Fruit fly (Drosophila melanogaster): ENCODE measurements around the gene CG46320.

The CG46320 gene

dm6 chr3L:5654403-5654883 is 9.5 kb upstream of the CG46320 start, which contains the start of gene lin-28:
Gene lin-28, plus strand, starts transcription at chr3L:5654681.
- TF ChIP-seq psq (optimal IDR thresholded peaks at IDR 0.05) (no peak), ttk (optimal IDR thresholded peaks at IDR 0.05) (no peak), Myc (optimal IDR thresholded peaks at IDR 0.05) (no peak), Sin3A (optimal IDR thresholded peaks at IDR 0.05) (no peak), h (optimal IDR thresholded peaks at IDR 0.05) (no peak), insv (optimal IDR thresholded peaks at IDR 0.05) (no peak)

DNA sequence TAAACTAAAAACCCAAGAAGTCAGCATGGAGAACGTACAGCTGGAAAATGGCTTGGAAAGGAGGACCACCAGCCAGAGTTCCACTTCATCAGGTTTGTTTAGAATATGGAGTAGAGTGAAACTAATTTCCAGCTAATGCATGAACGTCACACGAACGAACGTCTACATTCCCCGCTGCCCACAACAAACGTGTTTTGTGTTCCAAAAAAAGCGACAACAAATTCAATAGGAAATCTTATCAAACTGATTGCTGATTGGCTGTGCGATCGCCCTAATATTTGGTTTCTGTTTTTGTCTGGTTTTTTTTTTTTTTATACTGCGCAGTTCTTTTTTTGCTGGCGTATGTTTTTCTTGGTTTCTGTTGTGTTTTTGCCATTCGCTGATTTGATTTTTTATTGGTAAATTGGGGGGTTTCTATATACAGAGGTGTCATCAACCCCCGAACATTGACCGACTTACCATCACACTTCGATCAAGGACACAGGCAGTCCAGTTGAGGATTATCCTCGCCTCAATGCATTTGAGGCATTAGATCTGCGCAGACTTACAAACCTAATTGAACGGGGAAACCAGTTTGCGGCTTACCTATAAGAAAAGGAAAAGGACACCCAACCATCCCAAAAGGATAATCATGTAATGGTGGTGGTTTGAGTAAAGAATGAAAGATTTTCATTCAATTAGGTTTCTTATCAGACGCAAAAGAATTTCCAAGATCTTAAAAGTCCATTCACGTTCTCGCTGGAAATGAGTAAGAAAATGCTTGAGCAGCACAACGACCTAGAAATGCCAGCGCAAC is 8.8 kb upstream of the CG46320 start:
- TF ChIP-seq psq (optimal IDR thresholded peaks at IDR 0.05) (no peak), Myc (optimal IDR thresholded peaks at IDR 0.05) (no peak), ttk (optimal IDR thresholded peaks at IDR 0.05) (no peak), insv (optimal IDR thresholded peaks at IDR 0.05) (no peak)

dm6 chr3L:5655751-5656276 is 8.1 kb upstream of the CG46320 start:
- TF ChIP-seq h (optimal IDR thresholded peaks at IDR 0.05) (no peak), Myc (optimal IDR thresholded peaks at IDR 0.05) (no peak), insv (optimal IDR thresholded peaks at IDR 0.05) (no peak), psq (optimal IDR thresholded peaks at IDR 0.05) (no peak), Sin3A (optimal IDR thresholded peaks at IDR 0.05) (no peak), ttk (optimal IDR thresholded peaks at IDR 0.05) (no peak)

- TF ChIP-seq Myc (optimal IDR thresholded peaks at IDR 0.05) (no peak), Sin3A (optimal IDR thresholded peaks at IDR 0.05) (no peak), psq (optimal IDR thresholded peaks at IDR 0.05) (no peak), insv (optimal IDR thresholded peaks at IDR 0.05) (no peak), ttk (optimal IDR thresholded peaks at IDR 0.05) (no peak)
These were observed 6.5 kb upstream of the CG46320 start, which contains the start of gene sif for dm6 chr3L:5657221-5657963. Gene sif, plus strand, starts transcription at chr3L:5657913.

- TF ChIP-seq h (optimal IDR thresholded peaks at IDR 0.05) (no peak), insv (optimal IDR thresholded peaks at IDR 0.05) (no peak), Sin3A (optimal IDR thresholded peaks at IDR 0.05) (no peak)
These were observed 5.6 kb upstream of the CG46320 start for dm6 chr3L:5658368-5658767.

- TF ChIP-seq h (optimal IDR thresholded peaks at IDR 0.05) (no peak), ttk (optimal IDR thresholded peaks at IDR 0.05) (no peak), insv (optimal IDR thresholded peaks at IDR 0.05) (no peak), Sin3A (optimal IDR thresholded peaks at IDR 0.05) (no peak), psq (optimal IDR thresholded peaks at IDR 0.05) (no peak), Myc (optimal IDR thresholded peaks at IDR 0.05) (no peak)
These were observed 1.9 kb upstream of the CG46320 start, which contains the start of gene Sse for dm6 chr3L:5662071-5662470. Gene Sse, minus strand, starts transcription at chr3L:5662247.

dm6 chr3L:5663250-5663649 is 671 bp upstream of the CG46320 start:
- TF ChIP-seq h (optimal IDR thresholded peaks at IDR 0.05) = no peak

dm6 chr3L:5664719-5664973 is 725 bp downstream of the CG46320 start:
- TF ChIP-seq h (optimal IDR thresholded peaks at IDR 0.05) (no peak), psq (optimal IDR thresholded peaks at IDR 0.05) (no peak), ttk (optimal IDR thresholded peaks at IDR 0.05) (no peak), insv (optimal IDR thresholded peaks at IDR 0.05) (no peak)

DNA sequence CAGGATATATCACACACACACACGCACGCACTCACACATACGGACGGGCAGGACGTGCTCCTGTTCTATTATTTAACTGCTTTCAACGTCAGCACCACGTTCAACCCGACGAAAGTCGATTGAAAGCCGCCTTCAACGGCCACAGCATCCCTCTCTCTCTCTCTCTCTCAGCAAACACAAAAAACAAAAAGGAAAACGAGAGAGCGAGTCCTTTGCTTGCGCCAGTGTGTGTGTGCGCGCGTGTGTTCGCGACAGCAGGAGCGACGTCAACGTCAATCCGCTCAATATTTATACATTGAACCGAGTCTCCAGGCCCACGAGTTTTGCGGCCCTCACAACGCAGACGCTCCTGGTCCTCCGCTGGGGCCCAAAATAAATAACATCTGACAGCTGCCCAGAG is 1.5 kb downstream of the CG46320 start:
- TF ChIP-seq Myc (optimal IDR thresholded peaks at IDR 0.05) = no peak
- TF ChIP-seq insv (optimal IDR thresholded peaks at IDR 0.05) = no peak
- no peak for TF ChIP-seq ttk (optimal IDR thresholded peaks at IDR 0.05)

DNA sequence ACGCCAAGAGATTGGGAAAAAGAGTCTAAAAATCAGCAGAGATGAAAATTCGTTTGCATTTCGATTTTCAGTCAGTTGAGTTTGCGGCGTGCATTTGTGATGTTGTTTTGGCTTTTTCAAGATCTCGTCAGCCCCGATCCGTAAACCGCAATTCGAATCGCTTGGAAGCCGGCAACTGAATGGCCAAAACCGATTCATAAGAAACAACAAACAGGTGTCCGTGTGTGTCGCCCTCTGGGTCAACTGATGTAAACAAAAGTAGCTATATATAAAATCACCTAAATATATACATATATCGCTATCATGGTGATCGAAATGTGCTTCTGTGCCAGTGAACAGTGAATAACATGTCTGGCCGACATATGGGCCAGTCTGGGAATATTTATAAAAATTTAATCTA is 2.9 kb downstream of the CG46320 start:
- TF ChIP-seq ttk (optimal IDR thresholded peaks at IDR 0.05) (no peak), h (optimal IDR thresholded peaks at IDR 0.05) (no peak), psq (optimal IDR thresholded peaks at IDR 0.05) (no peak), Sin3A (optimal IDR thresholded peaks at IDR 0.05) (no peak), Myc (optimal IDR thresholded peaks at IDR 0.05) (no peak), insv (optimal IDR thresholded peaks at IDR 0.05) (no peak)

- TF ChIP-seq Sin3A (optimal IDR thresholded peaks at IDR 0.05) = no peak
- no peak for TF ChIP-seq psq (optimal IDR thresholded peaks at IDR 0.05)
- no peak for TF ChIP-seq ttk (optimal IDR thresholded peaks at IDR 0.05)
- no peak for TF ChIP-seq h (optimal IDR thresholded peaks at IDR 0.05)
- TF ChIP-seq insv (optimal IDR thresholded peaks at IDR 0.05) = no peak
- no peak for TF ChIP-seq Myc (optimal IDR thresholded peaks at IDR 0.05)
These were observed 14.5 kb downstream of the CG46320 start for dm6 chr3L:5678241-5678905.

DNA sequence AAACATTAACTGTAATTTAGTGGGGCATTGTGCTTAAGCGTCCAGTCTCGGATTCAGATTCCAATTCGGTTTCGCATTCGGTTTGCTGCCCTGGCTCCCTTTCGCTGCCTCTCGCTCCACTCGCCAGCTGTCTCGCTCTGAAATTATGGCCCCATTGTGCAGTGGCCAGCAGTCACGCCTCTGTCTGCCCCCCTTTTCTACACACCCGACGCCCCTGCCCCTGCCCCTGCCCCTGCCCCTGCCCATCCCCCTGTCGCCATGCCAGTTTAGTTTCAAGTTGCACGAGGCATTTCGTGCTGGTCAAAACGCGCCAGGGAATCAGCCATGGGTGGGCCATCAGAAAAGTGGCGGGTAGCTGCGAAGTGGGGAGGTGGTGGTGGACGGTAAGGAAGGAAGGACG is 22.4 kb downstream of the CG46320 start:
- TF ChIP-seq h (optimal IDR thresholded peaks at IDR 0.05) (no peak), Sin3A (optimal IDR thresholded peaks at IDR 0.05) (no peak), insv (optimal IDR thresholded peaks at IDR 0.05) (no peak), ttk (optimal IDR thresholded peaks at IDR 0.05) (no peak), Myc (optimal IDR thresholded peaks at IDR 0.05) (no peak), psq (optimal IDR thresholded peaks at IDR 0.05) (no peak)
